Fruit fly (Drosophila melanogaster) whole organism, embryonic: Measurements from ENCODE around the gene Tpr2.

Experiments
- Asciz ChIP-seq: fragments of 200-800 bp; sonication (Bioruptor generic); optimal IDR thresholded peaks from 2 replicates; lab custom pipeline; 2017; ENCODE audit warnings: missing biosample characterization, mild to moderate bottlenecking, missing genetic modification characterization, missing genetic modification reagents
- Atf3 ChIP-seq: fragments of 200-800 bp; sonication (Bioruptor generic); optimal IDR thresholded peaks from 3 replicates; lab custom pipeline; 2016; ENCODE audit warnings: missing biosample characterization, missing genetic modification characterization
- Blimp-1 ChIP-seq: fragments of 200-800 bp; sonication (Bioruptor generic); optimal IDR thresholded peaks from 3 replicates; lab custom pipeline; 2018; ENCODE audit warnings: missing biosample characterization, missing genetic modification characterization, mild to moderate bottlenecking, moderate library complexity, missing genetic modification reagents
- CG10431 ChIP-seq: fragments of 200-800 bp; sonication (Bioruptor generic); optimal IDR thresholded peaks from 3 replicates; lab custom pipeline; 2018; ENCODE audit warnings: missing biosample characterization, mild to moderate bottlenecking, missing genetic modification characterization
- CG10654 ChIP-seq: fragments of 200-800 bp; sonication (Bioruptor generic); optimal IDR thresholded peaks from 2 replicates; lab custom pipeline; 2016; ENCODE audit warnings: missing biosample characterization, missing genetic modification characterization
- CG11398 ChIP-seq: fragments of 200-800 bp; sonication (Bioruptor generic); optimal IDR thresholded peaks from 2 replicates; lab custom pipeline; 2016; ENCODE audit warnings: missing biosample characterization, missing genetic modification characterization
- CG12299 ChIP-seq: fragments of 200-800 bp; sonication (Bioruptor generic); optimal IDR thresholded peaks from 2 replicates; lab custom pipeline; 2018; ENCODE audit warnings: missing biosample characterization, mild to moderate bottlenecking, missing genetic modification characterization
- CG17568 ChIP-seq: fragments of 200-800 bp; sonication (Bioruptor generic); optimal IDR thresholded peaks from 2 replicates; lab custom pipeline; 2018; ENCODE audit warnings: missing biosample characterization, mild to moderate bottlenecking, missing genetic modification characterization, moderate library complexity
- CG18476 ChIP-seq: fragments of 200-800 bp; sonication (Bioruptor generic); optimal IDR thresholded peaks from 2 replicates; lab custom pipeline; 2016; ENCODE audit warnings: missing biosample characterization, mild to moderate bottlenecking, missing genetic modification characterization
- CG33213 ChIP-seq: fragments of 200-800 bp; sonication (Bioruptor generic); optimal IDR thresholded peaks from 3 replicates; lab custom pipeline; 2016; ENCODE audit warnings: missing biosample characterization, missing genetic modification characterization
- CG6689 ChIP-seq: fragments of 200-800 bp; sonication (Bioruptor generic); IDR thresholded peaks from 2 replicates; pipeline ENCODE4 v1.3.6; 2022; ENCODE audit warnings: missing biosample characterization, missing genetic modification characterization
- CG7357 ChIP-seq: fragments of 200-800 bp; sonication (Bioruptor generic); IDR thresholded peaks from 3 replicates; pipeline ENCODE4 v1.3.6; 2022; ENCODE audit warnings: missing biosample characterization, missing genetic modification characterization
- CG7745 ChIP-seq: fragments of 200-800 bp; sonication (Bioruptor generic); optimal IDR thresholded peaks from 2 replicates; lab custom pipeline; 2018; ENCODE audit warnings: missing biosample characterization, mild to moderate bottlenecking, missing genetic modification characterization, moderate library complexity
- CG8765 ChIP-seq: fragments of 200-800 bp; sonication (Bioruptor generic); IDR thresholded peaks from 2 replicates; pipeline ENCODE4 v1.3.6; 2022; ENCODE audit warnings: missing biosample characterization, missing genetic modification characterization
- CG8924 ChIP-seq: fragments of 200-800 bp; optimal IDR thresholded peaks from 3 replicates; lab custom pipeline; 2019; ENCODE audit warnings: missing biosample characterization, mild to moderate bottlenecking, missing genetic modification characterization, moderate library complexity
- CG9797 ChIP-seq: fragments of 200-800 bp; sonication (Bioruptor generic); optimal IDR thresholded peaks from 3 replicates; lab custom pipeline; 2018; ENCODE audit warnings: missing biosample characterization, mild to moderate bottlenecking, missing genetic modification characterization
- CTCF ChIP-seq: fragments of 200-800 bp; sonication (Bioruptor generic); optimal IDR thresholded peaks from 2 replicates; lab custom pipeline; 2017; ENCODE audit warnings: missing biosample characterization, mild to moderate bottlenecking, missing genetic modification characterization, moderate library complexity
- Dek ChIP-seq: fragments of 200-800 bp; sonication (Bioruptor generic); optimal IDR thresholded peaks from 3 replicates; lab custom pipeline; 2019; ENCODE audit warnings: missing biosample characterization, mild to moderate bottlenecking, missing genetic modification characterization, moderate library complexity
- Drgx ChIP-seq: fragments of 200-800 bp; sonication (Bioruptor generic); IDR thresholded peaks from 2 replicates; pipeline ENCODE4 v1.3.6; 2022; ENCODE audit warnings: missing biosample characterization, missing genetic modification characterization
- Eip74EF ChIP-seq, 2 experiments: fragments of 200-800 bp in 1 of 2; fragments of >200 bp in 1 of 2; sonication (Bioruptor generic) in 1 of 2; optimal IDR thresholded peaks; 2 replicates each; lab custom pipeline; 2017 to 2019; ENCODE audit warnings: missing biosample characterization in 2 of 2, missing genetic modification characterization in 2 of 2, mild to moderate bottlenecking in 1 of 2, moderate library complexity in 1 of 2
- Fer1 ChIP-seq: fragments of 200-800 bp; sonication (Bioruptor generic); optimal IDR thresholded peaks from 2 replicates; lab custom pipeline; 2017; ENCODE audit warnings: missing biosample characterization, mild to moderate bottlenecking, missing genetic modification characterization
- Gug ChIP-seq: fragments of 200-800 bp; sonication (Bioruptor generic); IDR thresholded peaks from 4 replicates; pipeline ENCODE4 v1.3.6; 2022; ENCODE audit warnings: missing biosample characterization, missing genetic modification characterization
- HLHmδ ChIP-seq: fragments of 200-800 bp; sonication (Bioruptor generic); optimal IDR thresholded peaks from 2 replicates; lab custom pipeline; 2018; ENCODE audit warnings: missing biosample characterization, mild to moderate bottlenecking, missing genetic modification characterization, moderate library complexity
- Hand ChIP-seq: fragments of 200-800 bp; sonication (Bioruptor generic); optimal IDR thresholded peaks from 2 replicates; lab custom pipeline; 2017; ENCODE audit warnings: mild to moderate bottlenecking, missing biosample characterization, missing genetic modification reagents, missing genetic modification characterization
- MTF-1 ChIP-seq: fragments of 200-800 bp; sonication (Bioruptor generic); optimal IDR thresholded peaks from 2 replicates; lab custom pipeline; 2018; ENCODE audit warnings: missing biosample characterization, mild to moderate bottlenecking, missing genetic modification characterization, borderline replicate concordance
- Mes4 ChIP-seq: fragments of 200-800 bp; sonication (Bioruptor generic); optimal IDR thresholded peaks from 2 replicates; lab custom pipeline; 2016; ENCODE audit warnings: missing biosample characterization, missing genetic modification characterization
- Oaz ChIP-seq: fragments of 200-800 bp; sonication (Bioruptor generic); IDR thresholded peaks from 2 replicates; pipeline ENCODE4 v1.3.6; 2022; ENCODE audit warnings: missing biosample characterization, missing genetic modification characterization
- Sox100B ChIP-seq: fragments of 200-800 bp; sonication (Bioruptor generic); optimal IDR thresholded peaks from 3 replicates; lab custom pipeline; 2018; ENCODE audit warnings: missing biosample characterization, mild to moderate bottlenecking, missing genetic modification characterization
- abd-A ChIP-seq: fragments of 200-800 bp; sonication (Bioruptor generic); optimal IDR thresholded peaks from 3 replicates; lab custom pipeline; 2019; ENCODE audit warnings: missing biosample characterization, mild to moderate bottlenecking, missing genetic modification characterization, moderate library complexity
- cg ChIP-seq: fragments of 200-800 bp; sonication (Bioruptor generic); optimal IDR thresholded peaks from 3 replicates; lab custom pipeline; 2019; ENCODE audit warnings: missing biosample characterization, mild to moderate bottlenecking, missing genetic modification characterization, moderate library complexity
- grn ChIP-seq: fragments of 200-800 bp; sonication (Bioruptor generic); optimal IDR thresholded peaks from 3 replicates; lab custom pipeline; 2017; ENCODE audit warnings: missing biosample characterization, missing genetic modification characterization
- ham ChIP-seq: fragments of 200-800 bp; sonication (Bioruptor generic); IDR thresholded peaks from 2 replicates; pipeline ENCODE4 v1.3.6; 2022; ENCODE audit warnings: missing biosample characterization, missing genetic modification characterization
- inv ChIP-seq: fragments of 200-800 bp; sonication (Bioruptor generic); IDR thresholded peaks from 2 replicates; pipeline ENCODE4 v1.3.6; 2022; ENCODE audit warnings: missing biosample characterization, missing genetic modification characterization; ENCODE audit not compliant: partially characterized antibody
- lab ChIP-seq: fragments of 200-800 bp; sonication (Bioruptor generic); optimal IDR thresholded peaks from 3 replicates; lab custom pipeline; 2017; ENCODE audit warnings: missing biosample characterization, missing genetic modification characterization, mild to moderate bottlenecking, moderate library complexity, missing genetic modification reagents
- maf-S ChIP-seq: fragments of 200-800 bp; sonication (Bioruptor generic); optimal IDR thresholded peaks from 2 replicates; lab custom pipeline; 2016; ENCODE audit warnings: missing biosample characterization, missing genetic modification characterization
- odd ChIP-seq: fragments of 200-800 bp; sonication (Bioruptor generic); optimal IDR thresholded peaks from 2 replicates; lab custom pipeline; 2017; ENCODE audit warnings: missing biosample characterization, mild to moderate bottlenecking, missing genetic modification characterization
- pan ChIP-seq, 4 experiments: fragments of >200 bp in 3 of 4; fragments of 200-800 bp in 1 of 4; sonication (Bioruptor generic) in 1 of 4; optimal IDR thresholded peaks in 3 of 4; IDR thresholded peaks in 1 of 4; 2 replicates each; pipeline versions ENCODE4 v1.3.6 to Lab custom; 2017 to 2022; ENCODE audit warnings: missing biosample characterization in 2 of 4, missing genetic modification characterization in 2 of 4, mixed read lengths in 1 of 4
- salm ChIP-seq: fragments of 200-800 bp; sonication (Bioruptor generic); optimal IDR thresholded peaks from 2 replicates; lab custom pipeline; 2018; ENCODE audit warnings: missing biosample characterization, mild to moderate bottlenecking, missing genetic modification characterization
- sens-2 ChIP-seq: fragments of 200-800 bp; sonication (Bioruptor generic); IDR thresholded peaks from 2 replicates; pipeline ENCODE4 v1.3.6; 2022; ENCODE audit warnings: missing biosample characterization, missing genetic modification characterization
- sqz ChIP-seq: fragments of 200-800 bp; sonication (Bioruptor generic); optimal IDR thresholded peaks from 3 replicates; lab custom pipeline; 2018; ENCODE audit warnings: missing biosample characterization, mild to moderate bottlenecking, missing genetic modification characterization
- twi ChIP-seq: fragments of 200-800 bp; optimal IDR thresholded peaks from 2 replicates; lab custom pipeline; 2019; ENCODE audit warnings: missing biosample characterization, mild to moderate bottlenecking, missing genetic modification characterization, moderate library complexity
- unc-4 ChIP-seq: fragments of 200-800 bp; sonication (Bioruptor generic); IDR thresholded peaks from 2 replicates; pipeline ENCODE4 v1.3.6; 2022; ENCODE audit warnings: missing biosample characterization, missing genetic modification characterization; ENCODE audit not compliant: partially characterized antibody
- vfl ChIP-seq: fragments of 200-800 bp; sonication (Bioruptor generic); optimal IDR thresholded peaks from 2 replicates; lab custom pipeline; 2016; ENCODE audit warnings: missing biosample characterization, missing genetic modification characterization
- zfh1 ChIP-seq: fragments of 200-800 bp; sonication (Bioruptor generic); IDR thresholded peaks from 3 replicates; pipeline ENCODE4 v1.3.6; 2022; ENCODE audit warnings: missing biosample characterization, missing genetic modification characterization

Gene Tpr2

dm6 chr2L:16502898-16503551, 11.7 kb downstream of the Tpr2 start (continued):
- TF ChIP-seq abd-A, result no peak
- no peak for TF ChIP-seq CG9797
- TF ChIP-seq inv (GFP tag; lab: Robert Waterston, UW), result no peak
- TF ChIP-seq zfh1 (GFP tag; lab: Robert Waterston, UW), result 0 out of 3 replicates have a peak, but pooled peaks have one; percentile 16
- TF ChIP-seq Gug (GFP tag; lab: Robert Waterston, UW), result no peak
- no peak for TF ChIP-seq ham (GFP tag; lab: Robert Waterston, UW)
- peak; percentile 37; the same call in 1 of the 2 replicates for TF ChIP-seq Drgx (GFP tag; lab: Robert Waterston, UW)
- no peak for TF ChIP-seq pan (optimal IDR thresholded peaks at IDR 0.05; lab: Kevin White, UChicago)
- TF ChIP-seq pan (GFP tag; optimal IDR thresholded peaks at IDR 0.05 in 1 of 2, IDR thresholded peaks at IDR 0.05 in 1 of 2), result no peak
- TF ChIP-seq Fer1, result no peak
- TF ChIP-seq cg, result no peak
- TF ChIP-seq CG18476, result no peak
- TF ChIP-seq CG11398 (GFP tag; lab: Kevin White, UChicago), result no peak
- no peak for TF ChIP-seq CG33213
- TF ChIP-seq HLHmδ (GFP tag; lab: Kevin White, UChicago), result no peak
- no peak for TF ChIP-seq sqz
- TF ChIP-seq vfl (GFP tag; lab: Kevin White, UChicago), result no peak
- TF ChIP-seq CG8924 (tag; lab: Kevin White, UChicago), result no peak
- TF ChIP-seq grn (GFP tag; lab: Kevin White, UChicago), result no peak
- 0 out of 2 replicates have a peak, but pooled peaks have one; percentile 7 for TF ChIP-seq CG6689 (GFP tag; lab: Robert Waterston, UW)
- no peak for TF ChIP-seq Atf3
- no peak for TF ChIP-seq Blimp-1 (GFP tag; lab: Kevin White, UChicago)
- no peak for TF ChIP-seq Oaz (GFP tag; lab: Robert Waterston, UW)
- TF ChIP-seq CG7745 (tag; lab: Kevin White, UChicago), result no peak
- TF ChIP-seq Hand (GFP tag; lab: Kevin White, UChicago), result no peak
- TF ChIP-seq CG17568 (GFP tag; lab: Kevin White, UChicago), result no peak
- TF ChIP-seq CG8765 (GFP tag; lab: Robert Waterston, UW), result no peak
- no peak for TF ChIP-seq twi (tag; lab: Kevin White, UChicago)
- TF ChIP-seq sens-2, result no peak
- TF ChIP-seq Mes4, result no peak
- TF ChIP-seq odd (GFP tag; lab: Kevin White, UChicago), result no peak
- no peak for TF ChIP-seq CG12299 (tag; lab: Kevin White, UChicago)
- TF ChIP-seq salm (tag; lab: Kevin White, UChicago), result no peak
- TF ChIP-seq unc-4 (GFP tag; lab: Robert Waterston, UW), result no peak
- no peak for TF ChIP-seq CG10431 (GFP tag; lab: Kevin White, UChicago)
- TF ChIP-seq Asciz (GFP tag; lab: Kevin White, UChicago), result no peak
- no peak for TF ChIP-seq CG10654 (GFP tag; lab: Kevin White, UChicago)
- no peak for TF ChIP-seq Dek
- no peak for TF ChIP-seq CG7357
- TF ChIP-seq CTCF (GFP tag; lab: Kevin White, UChicago), result no peak
- no peak for TF ChIP-seq MTF-1 (GFP tag; lab: Kevin White, UChicago)
- no peak for TF ChIP-seq maf-S (GFP tag; lab: Kevin White, UChicago)
- TF ChIP-seq Sox100B (GFP tag; lab: Kevin White, UChicago), result no peak
- no peak for TF ChIP-seq Eip74EF (GFP tag; optimal IDR thresholded peaks at IDR 0.05; lab: Kevin White, UChicago)
- TF ChIP-seq lab (GFP tag; lab: Kevin White, UChicago), result no peak
